Worm (Caenorhabditis elegans): Measurements from ENCODE around the gene smi-1.

DNA sequence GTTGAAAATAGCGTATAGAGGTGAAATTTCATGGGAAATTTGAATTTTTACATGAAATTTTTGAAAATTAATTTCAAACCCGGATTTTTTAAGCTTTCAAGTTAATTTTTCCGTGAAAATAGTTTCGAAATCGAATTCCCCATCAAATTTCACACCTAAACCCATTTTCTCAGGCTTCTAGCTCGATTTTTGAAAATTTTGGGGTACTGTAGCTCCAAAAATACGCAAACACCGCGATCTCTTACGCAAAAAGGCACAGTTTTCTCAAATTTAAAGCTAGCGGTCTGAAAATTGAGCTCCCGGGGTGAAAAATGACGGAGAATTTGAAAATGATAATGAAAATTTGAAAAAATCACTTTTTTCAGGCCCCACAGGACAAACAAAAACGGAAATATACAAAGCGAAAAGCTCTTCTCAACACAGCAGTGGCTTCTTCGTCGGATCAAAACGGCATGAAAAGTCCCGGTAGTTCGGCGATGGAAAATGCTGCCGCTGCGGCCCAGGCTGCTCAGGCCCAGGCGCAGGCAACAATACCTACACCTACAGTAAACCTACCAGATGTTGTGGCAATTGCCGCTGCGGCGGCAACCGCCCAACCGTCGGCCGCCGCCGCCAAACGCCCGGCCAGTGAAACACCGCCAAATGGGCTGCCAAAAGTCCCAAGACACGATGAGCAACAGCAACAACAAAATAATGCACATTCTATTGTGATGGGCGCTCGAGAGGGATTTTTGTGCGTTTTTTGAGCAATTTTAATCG, 50.8 kb downstream of the smi-1 start:
- no peak for TF ChIP-seq elt-1 (tag; optimal IDR thresholded peaks at IDR 0.05; ENCODE audit: borderline replicate concordance, insufficient read depth)
- TF ChIP-seq nhr-237 (tag; optimal IDR thresholded peaks at IDR 0.05), result no peak
- no peak for TF ChIP-seq ztf-11 (tag; optimal IDR thresholded peaks at IDR 0.05)
- no peak for TF ChIP-seq nhr-76 (tag; optimal IDR thresholded peaks at IDR 0.05)
- no peak for TF ChIP-seq snpc-4 (tag; optimal IDR thresholded peaks at IDR 0.05)
- no peak for TF ChIP-seq unc-62 (GFP tag; optimal IDR thresholded peaks at IDR 0.05)
